In the genomic region with DNA sequence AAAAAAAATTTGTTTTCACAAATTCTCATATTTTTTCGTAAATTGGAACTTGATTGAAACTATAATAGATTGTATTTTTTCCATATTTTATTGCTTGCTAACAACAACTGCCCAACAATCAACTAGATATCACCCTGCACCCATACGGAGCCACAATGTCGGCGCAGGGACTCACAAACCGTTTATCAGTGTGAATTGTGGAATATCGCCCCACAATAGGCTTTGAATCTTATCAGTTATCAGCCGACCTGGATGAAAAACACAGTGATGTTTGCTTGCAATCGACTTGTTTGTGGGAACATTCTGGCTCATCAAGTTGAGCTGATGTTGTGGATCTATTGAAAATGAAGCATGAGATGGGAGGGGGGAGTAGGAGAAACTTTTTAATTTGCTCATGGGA, we compare ENCODE assay signal across 4 worm cellular contexts.
TF ChIP-seq lines count a peak whose summit lies in the region.

No protein-coding gene starts in this region.

TF ChIP-seq in whole organism, L1 larva, 84 proteins besides CTCF, POLR2A, EP300 and RAD21:
- TF ChIP-seq elt-3 (tag; optimal IDR thresholded peaks at IDR 0.05; lab: Kevin White, UChicago) (no peak), elt-2 (tag; optimal IDR thresholded peaks at IDR 0.05; lab: Kevin White, UChicago) (peak; percentile 49)

TF ChIP-seq in whole organism, L2 larva, 48 proteins besides CTCF, POLR2A, EP300 and RAD21:
- no peak for TF ChIP-seq alr-1 (tag; optimal IDR thresholded peaks at IDR 0.05; lab: Kevin White, UChicago)
- TF ChIP-seq sma-9 (GFP tag; optimal IDR thresholded peaks at IDR 0.05; lab: Kevin White, UChicago) = peak; percentile 15
- no peak for TF ChIP-seq sma-9 (tag; optimal IDR thresholded peaks at IDR 0.05; lab: Kevin White, UChicago)

TF ChIP-seq in whole organism, L3 larva, 47 proteins besides CTCF, POLR2A, EP300 and RAD21:
- TF ChIP-seq pqm-1 (tag; optimal IDR thresholded peaks at IDR 0.05; lab: Kevin White, UChicago) (peak; percentile 46), elt-2 (tag; optimal IDR thresholded peaks at IDR 0.05; lab: Kevin White, UChicago) (peak; percentile 73), ztf-4 (tag; optimal IDR thresholded peaks at IDR 0.05; lab: Kevin White, UChicago) (no peak)

TF ChIP-seq in whole organism, L4 larva, 104 proteins besides CTCF, POLR2A, EP300 and RAD21:
- TF ChIP-seq hlh-11 (tag; optimal IDR thresholded peaks at IDR 0.05; lab: Kevin White, UChicago) (peak; percentile 51), aha-1 (tag; lab: Kevin White, UChicago) (peak; percentile 54), nhr-48 (tag; optimal IDR thresholded peaks at IDR 0.05; lab: Kevin White, UChicago) (peak; percentile 3), daf-16 (GFP tag; optimal IDR thresholded peaks at IDR 0.05; lab: Kevin White, UChicago) (no peak), daf-16 (tag; optimal IDR thresholded peaks at IDR 0.05; lab: Kevin White, UChicago) (peak; percentile 91), F26F4.8 (GFP tag; conservative IDR thresholded peaks at IDR 0.05; lab: Robert Waterston, UW) (no peak), dmd-6 (GFP tag; IDR thresholded peaks at IDR 0.05; lab: Robert Waterston, UW) (peak; percentile 29; the same call in 1 of the 2 replicates)

Comparison
In these comparisons a context has a peak if more than half of its experiments do, and no peak if none do; other contexts are left out.
1. Of the 29 proteins assayed by ChIP-seq in both whole organism, L4 larva and whole organism, L1 larva: peak only in whole organism, L4 larva: aha-1; only in whole organism, L1 larva: none; in both: none; in neither: 28.